Fruit fly (Drosophila melanogaster) whole organism: ENCODE measurements around the gene Gbeta76C.

ENCODE experiments used
- CG8478 ChIP-seq: fragments of >200 bp; optimal IDR thresholded peaks from 2 replicates; lab custom pipeline; 2018; ENCODE audit warnings: inconsistent platforms
- pan ChIP-seq: fragments of >200 bp; optimal IDR thresholded peaks from 2 replicates; lab custom pipeline; 2017
- psq ChIP-seq: fragments of >200 bp; optimal IDR thresholded peaks from 2 replicates; lab custom pipeline; 2017
- usp ChIP-seq: fragments of >200 bp; optimal IDR thresholded peaks from 2 replicates; lab custom pipeline; 2017; ENCODE audit warnings: missing biosample characterization, missing genetic modification characterization, mixed read lengths

- TF ChIP-seq usp (GFP tag; lab: Kevin White, UChicago) = no peak
- TF ChIP-seq CG8478 (lab: Kevin White, UChicago) = no peak
- peak; percentile 68 for TF ChIP-seq pan (lab: Kevin White, UChicago)
- TF ChIP-seq psq (lab: Kevin White, UChicago) = no peak
Observed at dm6 chr3L:19650121-19650520, 37.3 kb upstream of the Gbeta76C start.
